Worm (Caenorhabditis elegans): Measurements from ENCODE around the gene Y48B6A.13.
A peak's percentile ranks its signal among the peaks of the same experiment; 100 is the strongest.

DNA sequence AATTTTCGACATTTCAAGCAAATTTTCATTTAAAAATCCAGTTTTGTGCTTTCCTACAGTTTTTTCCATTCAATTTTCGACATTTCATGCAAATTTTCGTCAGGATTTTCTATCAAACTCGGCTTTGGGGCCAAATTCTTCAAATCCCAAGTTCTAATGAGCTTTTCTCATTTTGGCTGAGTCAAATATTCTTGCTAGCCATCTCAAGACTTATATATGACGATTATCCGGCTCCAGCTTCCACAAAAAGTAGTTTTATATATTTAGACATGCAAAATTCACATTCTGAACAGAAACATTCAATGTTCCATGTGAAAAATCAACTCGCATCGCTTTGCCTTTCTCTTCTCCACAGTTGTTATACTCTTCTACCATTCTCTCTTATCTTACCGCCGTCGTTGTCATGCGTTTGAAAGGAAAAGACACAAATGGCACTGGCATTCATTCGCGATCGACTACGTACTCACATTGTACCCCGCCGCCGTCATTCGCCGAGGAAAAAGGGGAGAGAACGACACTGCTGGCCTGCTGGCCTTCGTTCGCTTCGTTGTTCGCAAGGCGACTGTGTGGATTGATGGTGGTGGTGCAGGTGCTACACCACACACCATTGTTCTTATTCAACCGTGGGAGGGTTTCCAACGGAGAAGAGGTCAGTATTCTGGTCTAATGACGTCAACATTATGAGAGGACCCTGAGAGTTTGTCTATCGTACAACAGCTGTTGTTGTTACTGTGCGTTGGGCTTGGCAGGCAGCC is 21.9 kb upstream of the Y48B6A.13 start:
- TF ChIP-seq ama-1 (optimal IDR thresholded peaks at IDR 0.05) (no peak), unc-62 (GFP tag; optimal IDR thresholded peaks at IDR 0.05 in 1 of 2) (peak in 1 of 2 experiments; percentile 29), unc-62 (tag; optimal IDR thresholded peaks at IDR 0.05) (no peak), zfp-3 (GFP tag; conservative IDR thresholded peaks at IDR 0.05) (no peak), F49E8.2 (tag; optimal IDR thresholded peaks at IDR 0.05; ENCODE audit: borderline replicate concordance) (no peak), nhr-11 (tag; optimal IDR thresholded peaks at IDR 0.05) (no peak), lin-39 (tag; optimal IDR thresholded peaks at IDR 0.05) (no peak), ztf-7 (tag; optimal IDR thresholded peaks at IDR 0.05) (no peak)

All from whole organism, L4 larva.